Worm (Caenorhabditis elegans) whole organism, L1 larva: ENCODE measurements around the gene Y37E11B.2.
"Not testable (repeated sequence)": the region's sequence is repeated elsewhere in the genome, so short reads cannot be mapped to it uniquely, and the experiment has no call there.

Experiments used
- aha-1 ChIP-seq: fragments of 150-350 bp; optimal IDR thresholded peaks from 2 replicates; lab custom pipeline; 2014; ENCODE audit warnings: missing biosample characterization, missing genetic modification characterization
- ama-1 ChIP-seq: fragments of 150-350 bp; optimal IDR thresholded peaks from 2 replicates; lab custom pipeline; 2014
- ceh-82 ChIP-seq, 3 experiments: fragments of 150-350 bp in 1 of 3; sonication (generic microtip) in 2 of 3; optimal IDR thresholded peaks; 2 replicates each; lab custom pipeline; 2014 to 2017; ENCODE audit warnings: missing biosample characterization in 3 of 3, missing genetic modification characterization in 3 of 3
- lin-35 ChIP-seq, 2 experiments: fragments of 150-350 bp; optimal IDR thresholded peaks; 2 replicates each; lab custom pipeline; 2014; ENCODE audit warnings: missing biosample characterization in 2 of 2, missing genetic modification characterization in 2 of 2, missing genetic modification reagents in 2 of 2
- nhr-90 ChIP-seq: sonication (generic microtip); optimal IDR thresholded peaks from 2 replicates; lab custom pipeline; 2016; ENCODE audit warnings: mild to moderate bottlenecking, missing genetic modification characterization, missing compliant biosample characterization; ENCODE audit not compliant: poor library complexity

DNA sequence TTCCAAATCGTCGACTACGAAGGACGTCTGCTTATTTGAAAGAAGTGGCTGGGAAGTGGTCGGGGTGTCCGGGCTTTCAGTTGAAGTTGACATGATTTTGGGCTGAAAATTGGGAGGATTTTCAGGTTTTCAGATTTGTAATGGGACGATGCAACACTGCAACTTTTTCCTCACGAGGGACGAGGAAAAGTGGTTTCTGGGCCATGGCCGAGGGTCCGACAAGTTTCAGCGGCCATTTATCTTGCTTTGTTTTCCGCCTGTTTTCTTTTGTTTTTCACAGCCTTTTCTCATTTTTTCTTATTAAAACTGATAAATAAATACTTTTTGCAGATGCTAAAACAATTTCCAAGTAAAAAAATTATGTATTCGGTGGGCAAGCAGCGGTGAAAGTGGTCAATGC is 4.6 kb downstream of the Y37E11B.2 start, which contains the start of gene blos-7:
- TF ChIP-seq ceh-82 (tag; optimal IDR thresholded peaks at IDR 0.05; lab: Kevin White, UChicago); lin-35 (GFP tag; optimal IDR thresholded peaks at IDR 0.05; lab: Kevin White, UChicago); aha-1; ama-1; nhr-90: not testable (repeated sequence)
